Fruit fly (Drosophila melanogaster) whole organism, embryonic: ENCODE measurements around the gene Cpr65Ea.

Source experiments
- Adf1 ChIP-seq: fragments of 200-800 bp; sonication (Bioruptor generic); IDR thresholded peaks from 2 replicates; pipeline ENCODE4 v1.3.6; 2022; ENCODE audit warnings: missing biosample characterization, missing genetic modification characterization
- Awh ChIP-seq: fragments of 200-800 bp; sonication (Bioruptor generic); IDR thresholded peaks from 2 replicates; pipeline ENCODE4, ENCODE4 v1.3.6; 2022; ENCODE audit warnings: missing biosample characterization, missing genetic modification characterization
- Bdp1 ChIP-seq: fragments of 200-800 bp; sonication (Bioruptor generic); optimal IDR thresholded peaks from 3 replicates; lab custom pipeline; 2016; ENCODE audit warnings: missing biosample characterization, missing genetic modification characterization
- Bteb2 ChIP-seq: fragments of 200-800 bp; sonication (Bioruptor generic); optimal IDR thresholded peaks from 2 replicates; lab custom pipeline; 2016; ENCODE audit warnings: missing biosample characterization, missing genetic modification characterization
- CG10321 ChIP-seq: fragments of 200-800 bp; sonication (Bioruptor generic); IDR thresholded peaks from 2 replicates; pipeline ENCODE4 v1.3.6; 2022; ENCODE audit warnings: missing biosample characterization, missing genetic modification characterization
- CG10543 ChIP-seq: fragments of 200-800 bp; sonication (Bioruptor generic); optimal IDR thresholded peaks from 3 replicates; lab custom pipeline; 2017; ENCODE audit warnings: missing biosample characterization, mild to moderate bottlenecking, missing genetic modification characterization, moderate library complexity
- CG11504 ChIP-seq: fragments of 200-800 bp; sonication (Bioruptor generic); optimal IDR thresholded peaks from 3 replicates; lab custom pipeline; 2019; ENCODE audit warnings: missing biosample characterization, mild to moderate bottlenecking, missing genetic modification characterization, moderate library complexity
- CG11560 ChIP-seq: fragments of 200-800 bp; sonication (Bioruptor generic); IDR thresholded peaks from 3 replicates; pipeline ENCODE4 v1.3.6; 2022; ENCODE audit warnings: missing biosample characterization, missing genetic modification characterization
- CG13287 ChIP-seq: fragments of 200-800 bp; sonication (Bioruptor generic); IDR thresholded peaks from 2 replicates; pipeline ENCODE4 v1.3.6; 2022; ENCODE audit warnings: missing biosample characterization, missing genetic modification characterization; ENCODE audit not compliant: partially characterized antibody
- CG13424 ChIP-seq: fragments of 200-800 bp; sonication (Bioruptor generic); optimal IDR thresholded peaks from 2 replicates; lab custom pipeline; 2019; ENCODE audit warnings: missing biosample characterization, mild to moderate bottlenecking, missing genetic modification characterization, moderate library complexity
- CG14441 ChIP-seq: fragments of 200-800 bp; sonication (Bioruptor generic); IDR thresholded peaks from 2 replicates; pipeline ENCODE4 v1.3.6; 2022; ENCODE audit warnings: missing biosample characterization, missing genetic modification characterization
- CG15601 ChIP-seq: fragments of 200-800 bp; sonication (Bioruptor generic); optimal IDR thresholded peaks from 3 replicates; lab custom pipeline; 2019; ENCODE audit warnings: missing biosample characterization, mild to moderate bottlenecking, missing genetic modification characterization, moderate library complexity
- CG1602 ChIP-seq: fragments of 200-800 bp; sonication (Bioruptor generic); optimal IDR thresholded peaks from 3 replicates; lab custom pipeline; 2016; ENCODE audit warnings: missing biosample characterization, missing genetic modification characterization
- CG17802 ChIP-seq: fragments of 200-800 bp; sonication (Bioruptor generic); optimal IDR thresholded peaks from 2 replicates; lab custom pipeline; 2018; ENCODE audit warnings: missing biosample characterization, mild to moderate bottlenecking, missing genetic modification characterization, moderate library complexity
- CG18599 ChIP-seq: fragments of 200-800 bp; sonication (Bioruptor generic); optimal IDR thresholded peaks from 3 replicates; lab custom pipeline; 2017; ENCODE audit warnings: missing biosample characterization, missing genetic modification characterization, mild to moderate bottlenecking, moderate library complexity, missing genetic modification reagents
- CG2120 ChIP-seq: fragments of 200-800 bp; sonication (Bioruptor generic); optimal IDR thresholded peaks from 3 replicates; lab custom pipeline; 2016; ENCODE audit warnings: missing biosample characterization, missing genetic modification characterization
- CG31224 ChIP-seq: fragments of 200-800 bp; sonication (Bioruptor generic); IDR thresholded peaks from 2 replicates; pipeline ENCODE4 v1.3.6; 2022; ENCODE audit warnings: missing biosample characterization, missing genetic modification characterization
- CG31365 ChIP-seq: fragments of 200-800 bp; sonication (Bioruptor generic); optimal IDR thresholded peaks from 2 replicates; lab custom pipeline; 2018; ENCODE audit warnings: missing biosample characterization, mild to moderate bottlenecking, missing genetic modification characterization
- CG31441 ChIP-seq: fragments of 200-800 bp; sonication (Bioruptor generic); IDR thresholded peaks from 2 replicates; pipeline ENCODE4 v1.3.6; 2022; ENCODE audit warnings: missing biosample characterization, missing genetic modification characterization
- CG34422 ChIP-seq: fragments of 200-800 bp; sonication (Bioruptor generic); IDR thresholded peaks from 3 replicates; pipeline ENCODE4 v1.3.6; 2022; ENCODE audit warnings: missing biosample characterization, missing genetic modification characterization
- CG3847 ChIP-seq: fragments of 200-800 bp; sonication (Bioruptor generic); IDR thresholded peaks from 2 replicates; pipeline ENCODE4 v1.3.6; 2022; ENCODE audit warnings: missing biosample characterization, missing genetic modification characterization
- CG43689 ChIP-seq: fragments of 200-800 bp; sonication (Bioruptor generic); IDR thresholded peaks from 2 replicates; pipeline ENCODE4 v1.3.6; 2022; ENCODE audit warnings: missing biosample characterization, missing genetic modification characterization
- CG6175 ChIP-seq: fragments of 200-800 bp; sonication (Bioruptor generic); IDR thresholded peaks from 3 replicates; pipeline ENCODE4 v1.3.6; 2022; ENCODE audit warnings: missing biosample characterization, missing genetic modification characterization
- CG6689 ChIP-seq: fragments of 200-800 bp; sonication (Bioruptor generic); IDR thresholded peaks from 2 replicates; pipeline ENCODE4 v1.3.6; 2022; ENCODE audit warnings: missing biosample characterization, missing genetic modification characterization
- CG7786 ChIP-seq: fragments of 200-800 bp; sonication (Bioruptor generic); optimal IDR thresholded peaks from 2 replicates; lab custom pipeline; 2016; ENCODE audit warnings: missing biosample characterization, missing genetic modification characterization
- CG7987 ChIP-seq: fragments of 200-800 bp; sonication (Bioruptor generic); optimal IDR thresholded peaks from 2 replicates; lab custom pipeline; 2018; ENCODE audit warnings: missing biosample characterization, mild to moderate bottlenecking, missing genetic modification characterization, moderate library complexity
- CG9817 ChIP-seq: fragments of 200-800 bp; sonication (Bioruptor generic); optimal IDR thresholded peaks from 2 replicates; lab custom pipeline; 2018; ENCODE audit warnings: missing biosample characterization, mild to moderate bottlenecking, missing genetic modification characterization, moderate library complexity
- HLH3B ChIP-seq: fragments of 200-800 bp; sonication (Bioruptor generic); IDR thresholded peaks from 2 replicates; pipeline ENCODE4 v1.3.6; 2022; ENCODE audit warnings: missing biosample characterization, missing genetic modification characterization
- HmgD ChIP-seq: fragments of 200-800 bp; sonication (Bioruptor generic); optimal IDR thresholded peaks from 3 replicates; lab custom pipeline; 2016; ENCODE audit warnings: missing biosample characterization, missing genetic modification characterization
- Hr78 ChIP-seq, 2 experiments: fragments of 200-800 bp in 1 of 2; fragments of >200 bp in 1 of 2; sonication (Bioruptor generic) in 1 of 2; optimal IDR thresholded peaks; 2 replicates each; lab custom pipeline; 2017 to 2019; ENCODE audit warnings: missing biosample characterization in 2 of 2, missing genetic modification characterization in 2 of 2, mild to moderate bottlenecking in 1 of 2, moderate library complexity in 1 of 2
- Kr ChIP-seq: fragments of 200-800 bp; sonication (Bioruptor generic); optimal IDR thresholded peaks from 2 replicates; lab custom pipeline; 2017; ENCODE audit warnings: missing biosample characterization, mild to moderate bottlenecking, missing genetic modification characterization
- Mad ChIP-seq: fragments of 200-800 bp; sonication (Bioruptor generic); optimal IDR thresholded peaks from 2 replicates; lab custom pipeline; 2016; ENCODE audit warnings: missing biosample characterization, missing genetic modification characterization
- Max ChIP-seq: fragments of 200-800 bp; sonication (Bioruptor generic); optimal IDR thresholded peaks from 2 replicates; lab custom pipeline; 2016; ENCODE audit warnings: missing biosample characterization, mild to moderate bottlenecking, missing genetic modification characterization
- Oaz ChIP-seq: fragments of 200-800 bp; sonication (Bioruptor generic); IDR thresholded peaks from 2 replicates; pipeline ENCODE4 v1.3.6; 2022; ENCODE audit warnings: missing biosample characterization, missing genetic modification characterization
- Poxn ChIP-seq: fragments of 200-800 bp; sonication (Bioruptor generic); IDR thresholded peaks from 2 replicates; pipeline ENCODE4 v1.3.6; 2022; ENCODE audit warnings: missing biosample characterization, missing genetic modification characterization
- Vsx1 ChIP-seq: fragments of 200-800 bp; sonication (Bioruptor generic); optimal IDR thresholded peaks from 2 replicates; lab custom pipeline; 2017; ENCODE audit warnings: missing biosample characterization, mild to moderate bottlenecking, missing genetic modification characterization, missing genetic modification reagents
- bab2 ChIP-seq: fragments of 200-800 bp; sonication (Bioruptor generic); optimal IDR thresholded peaks from 2 replicates; lab custom pipeline; 2016; ENCODE audit warnings: missing biosample characterization, missing genetic modification characterization
- bbx ChIP-seq: fragments of 200-800 bp; sonication (Bioruptor generic); IDR thresholded peaks from 2 replicates; pipeline ENCODE4 v1.3.6; 2022; ENCODE audit warnings: missing biosample characterization, missing genetic modification characterization; ENCODE audit not compliant: partially characterized antibody
- dimm ChIP-seq: fragments of 200-800 bp; sonication (Bioruptor generic); IDR thresholded peaks from 2 replicates; pipeline ENCODE4 v1.3.6; 2022; ENCODE audit warnings: missing biosample characterization, missing genetic modification characterization
- disco-r ChIP-seq: fragments of 200-800 bp; sonication (Bioruptor generic); optimal IDR thresholded peaks from 2 replicates; lab custom pipeline; 2016; ENCODE audit warnings: missing biosample characterization, missing genetic modification characterization
- dmrt11E ChIP-seq: fragments of 200-800 bp; sonication (Bioruptor generic); optimal IDR thresholded peaks from 3 replicates; lab custom pipeline; 2018; ENCODE audit warnings: missing biosample characterization, mild to moderate bottlenecking, missing genetic modification characterization, moderate library complexity
- dmrt99B ChIP-seq: fragments of 200-800 bp; sonication (Bioruptor generic); optimal IDR thresholded peaks from 2 replicates; lab custom pipeline; 2018; ENCODE audit warnings: missing biosample characterization, mild to moderate bottlenecking, missing genetic modification characterization, moderate library complexity
- gcm2 ChIP-seq: fragments of 200-800 bp; sonication (Bioruptor generic); optimal IDR thresholded peaks from 2 replicates; lab custom pipeline; 2016; ENCODE audit warnings: missing biosample characterization, missing genetic modification characterization
- gem ChIP-seq: fragments of 200-800 bp; sonication (Bioruptor generic); optimal IDR thresholded peaks from 2 replicates; lab custom pipeline; 2019; ENCODE audit warnings: missing biosample characterization, mild to moderate bottlenecking, missing genetic modification characterization, moderate library complexity
- grau ChIP-seq: fragments of 200-800 bp; optimal IDR thresholded peaks from 3 replicates; lab custom pipeline; 2019; ENCODE audit warnings: missing biosample characterization, mild to moderate bottlenecking, missing genetic modification characterization, moderate library complexity
- lab ChIP-seq: fragments of 200-800 bp; sonication (Bioruptor generic); optimal IDR thresholded peaks from 3 replicates; lab custom pipeline; 2017; ENCODE audit warnings: missing biosample characterization, missing genetic modification characterization, mild to moderate bottlenecking, moderate library complexity, missing genetic modification reagents
- lmd ChIP-seq: fragments of 200-800 bp; sonication (Bioruptor generic); IDR thresholded peaks from 2 replicates; pipeline ENCODE4 v1.3.6; 2022; ENCODE audit warnings: missing biosample characterization, missing genetic modification characterization
- p53 ChIP-seq: fragments of 200-800 bp; sonication (Bioruptor generic); optimal IDR thresholded peaks from 2 replicates; lab custom pipeline; 2016; ENCODE audit warnings: missing biosample characterization, missing genetic modification characterization
- sob ChIP-seq: fragments of 200-800 bp; sonication (Bioruptor generic); IDR thresholded peaks from 2 replicates; pipeline ENCODE4 v1.3.6; 2022; ENCODE audit warnings: missing biosample characterization, missing genetic modification characterization
- sqz ChIP-seq: fragments of 200-800 bp; sonication (Bioruptor generic); optimal IDR thresholded peaks from 3 replicates; lab custom pipeline; 2018; ENCODE audit warnings: missing biosample characterization, mild to moderate bottlenecking, missing genetic modification characterization
- sug ChIP-seq: fragments of 200-800 bp; optimal IDR thresholded peaks from 2 replicates; lab custom pipeline; 2019; ENCODE audit warnings: missing biosample characterization, mild to moderate bottlenecking, missing genetic modification characterization, moderate library complexity

Gene Cpr65Ea

dm6 chr3L:7090764-7091163 is 4.4 kb upstream of the Cpr65Ea start (continued):
- no peak for TF ChIP-seq Bdp1 (GFP tag; lab: Kevin White, UChicago)
- peak; percentile 53 for TF ChIP-seq grau (tag; lab: Kevin White, UChicago)
- peak; percentile 85 for TF ChIP-seq CG11504 (tag; lab: Kevin White, UChicago)
- TF ChIP-seq Hr78 (GFP tag; optimal IDR thresholded peaks at IDR 0.05; lab: Kevin White, UChicago), result no peak
- no peak for TF ChIP-seq dmrt11E (tag; lab: Kevin White, UChicago)
- peak; percentile 88 for TF ChIP-seq CG14441 (GFP tag; lab: Robert Waterston, UW)
- TF ChIP-seq Kr (GFP tag; lab: Kevin White, UChicago), result no peak
- no peak for TF ChIP-seq sqz
- TF ChIP-seq CG7786 (GFP tag; lab: Kevin White, UChicago), result peak; percentile 17
- TF ChIP-seq CG17802, result peak; percentile 36
- TF ChIP-seq Poxn, result no peak
- TF ChIP-seq CG10321 (GFP tag; lab: Robert Waterston, UW), result no peak
- TF ChIP-seq HmgD, result no peak
- TF ChIP-seq CG31224 (GFP tag; lab: Robert Waterston, UW), result no peak
- no peak for TF ChIP-seq Bteb2 (GFP tag; lab: Kevin White, UChicago)
- TF ChIP-seq CG31365, result peak; percentile 9
- no peak for TF ChIP-seq CG7987
- no peak for TF ChIP-seq dimm
- peak; percentile 74 for TF ChIP-seq HLH3B (GFP tag; lab: Robert Waterston, UW)
- TF ChIP-seq Max (GFP tag; lab: Kevin White, UChicago), result peak; percentile 42
- TF ChIP-seq CG43689 (GFP tag; lab: Robert Waterston, UW), result peak; percentile 23; the same call in 1 of the 2 replicates
- peak; percentile 17 for TF ChIP-seq CG1602
- no peak for TF ChIP-seq CG13287 (GFP tag; lab: Robert Waterston, UW)
- TF ChIP-seq CG9817 (tag; lab: Kevin White, UChicago), result peak; percentile 22
- no peak for TF ChIP-seq CG3847 (GFP tag; lab: Robert Waterston, UW)
- TF ChIP-seq gcm2 (GFP tag; lab: Kevin White, UChicago), result no peak
- TF ChIP-seq CG11560 (tag; lab: Robert Waterston, UW), result peak; percentile 21; the same call in 1 of the 3 replicates
- peak; percentile 69 for TF ChIP-seq CG18599
- TF ChIP-seq sug (tag; lab: Kevin White, UChicago), result no peak
- TF ChIP-seq Mad (GFP tag; lab: Kevin White, UChicago), result no peak
- peak; percentile 25 for TF ChIP-seq Vsx1
- no peak for TF ChIP-seq Adf1 (GFP tag; lab: Robert Waterston, UW)
- no peak for TF ChIP-seq CG10543 (GFP tag; lab: Kevin White, UChicago)
- no peak for TF ChIP-seq p53 (GFP tag; lab: Kevin White, UChicago)
- peak; percentile 81 for TF ChIP-seq CG31441 (GFP tag; lab: Robert Waterston, UW)
- TF ChIP-seq disco-r, result no peak
- peak; percentile 78 for TF ChIP-seq lab (GFP tag; lab: Kevin White, UChicago)
- peak; percentile 68 for TF ChIP-seq Oaz
- no peak for TF ChIP-seq bbx (GFP tag; lab: Robert Waterston, UW)
- peak; percentile 77 for TF ChIP-seq gem (tag; lab: Kevin White, UChicago)
- peak; percentile 37; the same call in 1 of the 3 replicates for TF ChIP-seq CG6175 (GFP tag; lab: Robert Waterston, UW)
- TF ChIP-seq bab2 (GFP tag; lab: Kevin White, UChicago), result peak; percentile 51
- TF ChIP-seq sob (GFP tag; lab: Robert Waterston, UW), result peak; percentile 76
- TF ChIP-seq CG6689 (GFP tag; lab: Robert Waterston, UW), result peak; percentile 78
- TF ChIP-seq CG34422 (GFP tag; lab: Robert Waterston, UW), result peak; percentile 75; the same call in 2 of the 3 replicates
- TF ChIP-seq lmd (GFP tag; lab: Robert Waterston, UW), result peak; percentile 78
- TF ChIP-seq Awh (GFP tag; lab: Robert Waterston, UW), result peak; percentile 73; the same call in 1 of the 2 replicates
- TF ChIP-seq CG13424, result peak; percentile 73
- TF ChIP-seq CG2120 (GFP tag; lab: Kevin White, UChicago), result peak; percentile 29
- no peak for TF ChIP-seq CG15601 (tag; lab: Kevin White, UChicago)
- TF ChIP-seq dmrt99B (tag; lab: Kevin White, UChicago), result peak; percentile 88
